Worm (Caenorhabditis elegans): ENCODE data around the gene nsy-7.

- TF ChIP-seq ceh-82 (tag; optimal IDR thresholded peaks at IDR 0.05) (no peak), lin-11 (tag; optimal IDR thresholded peaks at IDR 0.05) (no peak), nhr-237 (tag; optimal IDR thresholded peaks at IDR 0.05) (no peak), unc-62 (GFP tag; optimal IDR thresholded peaks at IDR 0.05) (no peak), lsy-2 (tag; optimal IDR thresholded peaks at IDR 0.05) (no peak), zag-1 (tag; optimal IDR thresholded peaks at IDR 0.05) (no peak), fos-1 (tag; optimal IDR thresholded peaks at IDR 0.05) (no peak), snpc-4 (tag; optimal IDR thresholded peaks at IDR 0.05) (no peak)
Measured at ce11 chrIV:8130131-8130611, 43.7 kb upstream of the nsy-7 start, which contains the start of the genes ndub-11 and moc-3.
